Fruit fly (Drosophila melanogaster): ENCODE measurements around the gene cv-d.

DNA sequence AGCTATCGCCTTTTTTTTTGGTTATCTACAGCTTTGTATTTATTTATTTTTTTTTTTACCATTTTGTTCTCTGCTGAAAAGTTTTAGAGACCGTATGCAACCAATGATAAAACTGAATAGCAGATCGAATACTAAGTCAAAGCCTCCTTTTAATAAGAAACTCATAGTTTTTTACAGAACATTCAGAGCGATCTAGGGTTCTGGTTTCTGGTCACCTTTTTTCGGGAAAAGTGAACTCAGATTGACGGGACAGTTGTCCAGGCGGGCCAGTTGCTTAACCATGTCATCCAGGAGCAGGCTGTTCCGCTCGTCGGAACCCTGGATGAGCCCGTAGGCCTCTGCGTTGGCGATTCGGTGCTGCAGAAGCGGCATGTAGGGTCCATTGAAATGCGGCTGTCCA is 20.0 kb downstream of the cv-d start, which contains the start of gene CG43318:
- TF ChIP-seq CG1620 (GFP tag; optimal IDR thresholded peaks at IDR 0.05), result no peak
- no peak for TF ChIP-seq Crg-1 (GFP tag; optimal IDR thresholded peaks at IDR 0.05)
- no peak for TF ChIP-seq CG33017 (tag; optimal IDR thresholded peaks at IDR 0.05)
- no peak for TF ChIP-seq Hr96 (GFP tag; optimal IDR thresholded peaks at IDR 0.05)
- TF ChIP-seq ovo (GFP tag; optimal IDR thresholded peaks at IDR 0.05), result no peak
- no peak for TF ChIP-seq CG7045 (GFP tag; optimal IDR thresholded peaks at IDR 0.05)
